Worm (Caenorhabditis elegans) whole organism, midembryonic: Measurements from ENCODE around the gene F47C12.13.

Experiments used
- T22C8.4 ChIP-seq: fragments of 200-800 bp; sonication (Bioruptor generic); IDR thresholded peaks from 2 replicates; pipeline ENCODE4 v1.3.6; 2022; ENCODE audit warnings: missing genetic modification characterization, missing compliant biosample characterization
- cog-1 ChIP-seq: sonication (generic microtip); optimal IDR thresholded peaks from 2 replicates; lab custom pipeline; 2016; ENCODE audit warnings: missing genetic modification characterization, missing compliant biosample characterization
- flt-1 ChIP-seq: fragments of 200-800 bp; sonication (Bioruptor generic); IDR thresholded peaks from 2 replicates; pipeline ENCODE4 v1.3.6; 2022; ENCODE audit warnings: missing genetic modification characterization, missing compliant biosample characterization
- klf-2 ChIP-seq: fragments of 200-800 bp; sonication (Bioruptor generic); conservative IDR thresholded peaks from 2 replicates; pipeline ENCODE4 v1.3.6; 2022; ENCODE audit warnings: missing genetic modification reagents, missing genetic modification characterization, missing compliant biosample characterization
- med-1 ChIP-seq: sonication (generic microtip); optimal IDR thresholded peaks from 2 replicates; lab custom pipeline; 2017; ENCODE audit warnings: missing genetic modification characterization, mild to moderate bottlenecking, missing compliant biosample characterization, antibody characterized with exemption, missing genetic modification reagents; ENCODE audit not compliant: insufficient read depth
- ref-1 ChIP-seq: fragments of 200-800 bp; sonication (Bioruptor generic); conservative IDR thresholded peaks from 2 replicates; pipeline ENCODE4 v1.3.6; 2022; ENCODE audit warnings: missing genetic modification reagents, missing genetic modification characterization, missing compliant biosample characterization
- tab-1 ChIP-seq: fragments of 200-800 bp; sonication (Bioruptor generic); IDR thresholded peaks from 2 replicates; pipeline ENCODE4 v1.3.6; 2022; ENCODE audit warnings: missing genetic modification characterization, missing compliant biosample characterization
- ztf-23 ChIP-seq: fragments of 200-800 bp; sonication (Bioruptor generic); IDR thresholded peaks from 2 replicates; pipeline ENCODE4 v1.3.6; 2022; ENCODE audit warnings: missing genetic modification reagents, missing genetic modification characterization, missing compliant biosample characterization

DNA sequence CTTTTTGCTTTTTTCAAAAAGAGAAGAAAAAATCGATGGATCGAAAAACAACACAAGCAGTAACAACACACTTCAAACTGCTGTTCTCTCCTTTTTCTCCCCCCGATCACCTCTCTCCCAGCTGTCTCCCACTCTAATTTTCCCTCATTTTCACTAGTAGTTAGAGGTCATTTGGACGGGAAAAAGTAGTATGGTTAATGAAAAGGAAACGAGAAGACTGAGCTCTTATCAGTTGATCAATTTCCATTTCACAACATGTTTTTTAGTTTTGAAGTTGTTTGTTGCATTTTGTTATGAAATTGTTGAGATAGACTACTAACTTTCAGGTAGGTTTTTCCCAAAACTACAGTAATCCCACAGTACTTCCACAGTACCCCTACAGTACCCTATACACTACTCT, 14.2 kb upstream of the F47C12.13 start:
- TF ChIP-seq med-1: no peak
- no peak for TF ChIP-seq ref-1 (GFP tag; lab: Robert Waterston, UW)
- no peak for TF ChIP-seq cog-1
- TF ChIP-seq flt-1 (GFP tag; lab: Robert Waterston, UW): no peak
- no peak for TF ChIP-seq T22C8.4 (GFP tag; lab: Robert Waterston, UW)
- no peak for TF ChIP-seq ztf-23 (GFP tag; lab: Robert Waterston, UW)
- no peak for TF ChIP-seq klf-2 (GFP tag; lab: Robert Waterston, UW)
- no peak for TF ChIP-seq tab-1 (GFP tag; lab: Robert Waterston, UW)
